Worm (Caenorhabditis elegans) whole organism, early embryonic: ENCODE measurements around the gene cst-1.
"Not testable (repeated sequence)": the region's sequence is repeated elsewhere in the genome, so short reads cannot be mapped to it uniquely, and the experiment has no call there.

Source experiments
- B0310.2 ChIP-seq: sonication (generic microtip); optimal IDR thresholded peaks from 2 replicates; lab custom pipeline; 2016; ENCODE audit warnings: mild to moderate bottlenecking, missing genetic modification characterization, missing compliant biosample characterization
- F13C5.2 ChIP-seq: sonication (generic microtip); optimal IDR thresholded peaks from 2 replicates; lab custom pipeline; 2017; ENCODE audit warnings: mild to moderate bottlenecking, missing genetic modification characterization, inconsistent platforms, missing compliant biosample characterization
- aly-1 ChIP-seq: sonication (generic microtip); optimal IDR thresholded peaks from 2 replicates; lab custom pipeline; 2016; ENCODE audit warnings: missing genetic modification characterization, missing compliant biosample characterization
- ama-1 ChIP-seq: fragments of 150-350 bp; optimal IDR thresholded peaks from 2 replicates; lab custom pipeline; 2014
- ceh-13 ChIP-seq: fragments of 200-800 bp; sonication (Bioruptor generic); optimal IDR thresholded peaks from 2 replicates; lab custom pipeline; 2018; ENCODE audit warnings: mild to moderate bottlenecking, missing genetic modification characterization, missing compliant biosample characterization
- ceh-36 ChIP-seq: sonication (generic microtip); optimal IDR thresholded peaks from 2 replicates; lab custom pipeline; 2016; ENCODE audit warnings: missing genetic modification characterization, inconsistent platforms, missing compliant biosample characterization
- ets-7 ChIP-seq: sonication (generic microtip); optimal IDR thresholded peaks from 2 replicates; lab custom pipeline; 2016; ENCODE audit warnings: missing genotype, missing genetic modification characterization, missing compliant biosample characterization
- flt-1 ChIP-seq: fragments of 200-800 bp; sonication (Bioruptor generic); IDR thresholded peaks from 2 replicates; pipeline ENCODE4 v1.3.6; 2022; ENCODE audit warnings: missing genetic modification characterization, missing compliant biosample characterization
- hmbx-1 ChIP-seq: sonication (generic microtip); optimal IDR thresholded peaks from 2 replicates; lab custom pipeline; 2016; ENCODE audit warnings: mild to moderate bottlenecking, missing genetic modification characterization, missing compliant biosample characterization
- hmg-4 ChIP-seq: fragments of 200-800 bp; sonication (Bioruptor generic); optimal IDR thresholded peaks from 2 replicates; lab custom pipeline; 2018; ENCODE audit warnings: mild to moderate bottlenecking, missing genetic modification characterization, missing compliant biosample characterization
- hnd-1 ChIP-seq: sonication (generic microtip); optimal IDR thresholded peaks from 2 replicates; lab custom pipeline; 2016; ENCODE audit warnings: missing genetic modification characterization, missing compliant biosample characterization
- pes-1 ChIP-seq: fragments of 200-800 bp; sonication (Bioruptor generic); IDR thresholded peaks from 2 replicates; pipeline ENCODE4 v1.3.6; 2022; ENCODE audit warnings: missing genetic modification reagents, missing genetic modification characterization, missing compliant biosample characterization
- scrt-1 ChIP-seq: fragments of 200-800 bp; sonication (Bioruptor generic); IDR thresholded peaks from 2 replicates; pipeline ENCODE4 v1.3.6; 2022; ENCODE audit warnings: missing genetic modification characterization, missing compliant biosample characterization
- sea-1 ChIP-seq: fragments of 200-800 bp; sonication (Bioruptor generic); conservative IDR thresholded peaks from 2 replicates; pipeline ENCODE4 v1.3.6; 2022; ENCODE audit warnings: missing genetic modification characterization, missing compliant biosample characterization
- tbx-11 ChIP-seq: fragments of 200-800 bp; sonication (Bioruptor generic); IDR thresholded peaks from 2 replicates; pipeline ENCODE4 v1.3.6; 2022; ENCODE audit warnings: missing genetic modification characterization, missing compliant biosample characterization
- tbx-37 ChIP-seq: fragments of 200-800 bp; sonication (Bioruptor generic); conservative IDR thresholded peaks from 2 replicates; pipeline ENCODE4 v1.3.6; 2022; ENCODE audit warnings: missing genetic modification reagents, missing genetic modification characterization, missing compliant biosample characterization
- tra-4 ChIP-seq: sonication (generic microtip); optimal IDR thresholded peaks from 2 replicates; lab custom pipeline; 2017; ENCODE audit warnings: missing genetic modification characterization, missing compliant biosample characterization

cst-1 gene

ce11 chrX:4339332-4339731 lies at the start of gene cst-1:
cst-1 (plus strand) TSS chrX:4339632.
- TF ChIP-seq B0310.2 (tag; lab: Kevin White, UChicago); hmbx-1; hnd-1 (tag; lab: Kevin White, UChicago): not testable (repeated sequence)

ce11 chrX:4289805-4290204 lies 49.6 kb upstream of the cst-1 start:
- TF ChIP-seq ceh-36 (no peak), hmbx-1 (no peak), ceh-13 (no peak), ets-7 (tag; lab: Kevin White, UChicago) (no peak), flt-1 (GFP tag; lab: Robert Waterston, UW) (no peak), tra-4 (tag; lab: Kevin White, UChicago) (no peak), tbx-37 (GFP tag; lab: Robert Waterston, UW) (no peak), hnd-1 (tag; lab: Kevin White, UChicago) (no peak), pes-1 (GFP tag; lab: Robert Waterston, UW) (no peak), hmg-4 (GFP tag; lab: Kevin White, UChicago) (no peak), sea-1 (GFP tag; lab: Robert Waterston, UW) (no peak), ama-1 (lab: Kevin White, UChicago) (no peak), aly-1 (tag; lab: Kevin White, UChicago) (no peak), scrt-1 (GFP tag; lab: Robert Waterston, UW) (no peak)

- TF ChIP-seq flt-1 (GFP tag; lab: Robert Waterston, UW) (no peak), hmbx-1 (no peak), hmg-4 (GFP tag; lab: Kevin White, UChicago) (no peak), sea-1 (GFP tag; lab: Robert Waterston, UW) (no peak), aly-1 (tag; lab: Kevin White, UChicago) (no peak), tbx-11 (GFP tag; lab: Robert Waterston, UW) (no peak), scrt-1 (GFP tag; lab: Robert Waterston, UW) (no peak), hnd-1 (tag; lab: Kevin White, UChicago) (no peak), tbx-37 (GFP tag; lab: Robert Waterston, UW) (no peak), ama-1 (lab: Kevin White, UChicago) (no peak), tra-4 (tag; lab: Kevin White, UChicago) (no peak), F13C5.2 (tag; lab: Kevin White, UChicago) (no peak), ets-7 (tag; lab: Kevin White, UChicago) (no peak), ceh-36 (no peak), ceh-13 (no peak)
Measured at ce11 chrX:4294957-4295356, 44.5 kb upstream of the cst-1 start.

- no peak for TF ChIP-seq pes-1 (GFP tag; lab: Robert Waterston, UW)
Measured at ce11 chrX:4295917-4296316, 43.5 kb upstream of the cst-1 start.

ce11 chrX:4297452-4297851 lies 42.0 kb upstream of the cst-1 start, which contains the start of gene paf-2:
paf-2 (minus strand) TSS chrX:4297741.
- TF ChIP-seq ceh-13 (no peak), hmg-4 (GFP tag; lab: Kevin White, UChicago) (no peak), flt-1 (GFP tag; lab: Robert Waterston, UW) (no peak), tbx-37 (GFP tag; lab: Robert Waterston, UW) (no peak), hmbx-1 (no peak), tra-4 (tag; lab: Kevin White, UChicago) (no peak), pes-1 (GFP tag; lab: Robert Waterston, UW) (no peak), ceh-36 (no peak), aly-1 (tag; lab: Kevin White, UChicago) (no peak), F13C5.2 (tag; lab: Kevin White, UChicago) (no peak)

ce11 chrX:4303200-4303599 lies 36.2 kb upstream of the cst-1 start:
- TF ChIP-seq ceh-36 = no peak
- TF ChIP-seq tra-4 (tag; lab: Kevin White, UChicago) = no peak
- TF ChIP-seq pes-1 (GFP tag; lab: Robert Waterston, UW) = no peak
- no peak for TF ChIP-seq hnd-1 (tag; lab: Kevin White, UChicago)
- TF ChIP-seq tbx-37 (GFP tag; lab: Robert Waterston, UW) = no peak
- no peak for TF ChIP-seq hmbx-1
- TF ChIP-seq ama-1 (lab: Kevin White, UChicago) = no peak

ce11 chrX:4306861-4307260 lies 32.6 kb upstream of the cst-1 start, which contains the start of gene pqn-15:
pqn-15 (minus strand) TSS chrX:4306961.
- TF ChIP-seq flt-1 (GFP tag; lab: Robert Waterston, UW) (no peak), ceh-13 (no peak), tbx-37 (GFP tag; lab: Robert Waterston, UW) (no peak), ceh-36 (no peak), hmbx-1 (no peak), F13C5.2 (tag; lab: Kevin White, UChicago) (no peak), scrt-1 (GFP tag; lab: Robert Waterston, UW) (no peak), tra-4 (tag; lab: Kevin White, UChicago) (no peak), ama-1 (lab: Kevin White, UChicago) (no peak), tbx-11 (GFP tag; lab: Robert Waterston, UW) (no peak), ets-7 (tag; lab: Kevin White, UChicago) (no peak), hnd-1 (tag; lab: Kevin White, UChicago) (no peak), pes-1 (GFP tag; lab: Robert Waterston, UW) (no peak), B0310.2 (tag; lab: Kevin White, UChicago) (no peak), aly-1 (tag; lab: Kevin White, UChicago) (no peak), sea-1 (GFP tag; lab: Robert Waterston, UW) (no peak), hmg-4 (GFP tag; lab: Kevin White, UChicago) (no peak)

ce11 chrX:4307559-4308005 lies 31.9 kb upstream of the cst-1 start:
- TF ChIP-seq flt-1 (GFP tag; lab: Robert Waterston, UW) = no peak
- no peak for TF ChIP-seq ets-7 (tag; lab: Kevin White, UChicago)
- TF ChIP-seq tbx-37 (GFP tag; lab: Robert Waterston, UW) = peak; percentile 36; the same call in 1 of the 2 replicates
- TF ChIP-seq aly-1 (tag; lab: Kevin White, UChicago) = no peak
- no peak for TF ChIP-seq B0310.2 (tag; lab: Kevin White, UChicago)
- TF ChIP-seq pes-1 (GFP tag; lab: Robert Waterston, UW) = no peak
- no peak for TF ChIP-seq sea-1 (GFP tag; lab: Robert Waterston, UW)
- no peak for TF ChIP-seq hnd-1 (tag; lab: Kevin White, UChicago)
- peak; percentile 12 for TF ChIP-seq ceh-36
- TF ChIP-seq hmg-4 (GFP tag; lab: Kevin White, UChicago) = no peak
- no peak for TF ChIP-seq scrt-1 (GFP tag; lab: Robert Waterston, UW)
- no peak for TF ChIP-seq tbx-11 (GFP tag; lab: Robert Waterston, UW)
